Worm (Caenorhabditis elegans): Measurements from ENCODE around the gene F11C1.1.
"Not testable (repeated sequence)": the region's sequence is repeated elsewhere in the genome, so short reads cannot be mapped to it uniquely, and the experiment has no call there.

- TF ChIP-seq ceh-100 (GFP tag; IDR thresholded peaks at IDR 0.05); nhr-90 (tag; optimal IDR thresholded peaks at IDR 0.05): not testable (repeated sequence)
Measured at ce11 chrX:12967037-12967436, 23.3 kb downstream of the F11C1.1 start.

Data from whole organism, young adult.